Worm (Caenorhabditis elegans) whole organism, L1 larva: ENCODE data around the gene nipi-4.

ENCODE experiments used
- ceh-8 ChIP-seq: fragments of 200-800 bp; sonication (Bioruptor generic); optimal IDR thresholded peaks from 2 replicates; lab custom pipeline; 2018; ENCODE audit warnings: mild to moderate bottlenecking, missing genetic modification characterization, moderate library complexity, missing compliant biosample characterization
- elt-2 ChIP-seq: sonication (generic microtip); optimal IDR thresholded peaks from 2 replicates; lab custom pipeline; 2016; ENCODE audit warnings: missing genetic modification characterization, mild to moderate bottlenecking, inconsistent platforms, missing compliant biosample characterization, missing genetic modification reagents
- fkh-10 ChIP-seq: sonication (generic microtip); optimal IDR thresholded peaks from 2 replicates; lab custom pipeline; 2017; ENCODE audit warnings: missing biosample characterization, missing genetic modification reagents, missing genetic modification characterization
- fos-1 ChIP-seq: fragments of 150-350 bp; optimal IDR thresholded peaks from 2 replicates; lab custom pipeline; 2014; ENCODE audit warnings: missing biosample characterization, missing genetic modification characterization
- nhr-11 ChIP-seq: fragments of 150-350 bp; optimal IDR thresholded peaks from 2 replicates; lab custom pipeline; 2014; ENCODE audit warnings: missing biosample characterization, missing genetic modification characterization
- nhr-12 ChIP-seq: sonication (generic microtip); optimal IDR thresholded peaks from 2 replicates; lab custom pipeline; 2017; ENCODE audit warnings: missing biosample characterization, missing genetic modification characterization
- nhr-28 ChIP-seq: fragments of 150-350 bp; optimal IDR thresholded peaks from 2 replicates; lab custom pipeline; 2014; ENCODE audit warnings: missing biosample characterization, missing genetic modification characterization
- nhr-76 ChIP-seq: sonication (generic microtip); optimal IDR thresholded peaks from 2 replicates; lab custom pipeline; 2017; ENCODE audit warnings: missing biosample characterization, missing genetic modification characterization
- nhr-77 ChIP-seq: fragments of 150-350 bp; optimal IDR thresholded peaks from 2 replicates; lab custom pipeline; 2014; ENCODE audit warnings: missing biosample characterization, missing genetic modification characterization

DNA sequence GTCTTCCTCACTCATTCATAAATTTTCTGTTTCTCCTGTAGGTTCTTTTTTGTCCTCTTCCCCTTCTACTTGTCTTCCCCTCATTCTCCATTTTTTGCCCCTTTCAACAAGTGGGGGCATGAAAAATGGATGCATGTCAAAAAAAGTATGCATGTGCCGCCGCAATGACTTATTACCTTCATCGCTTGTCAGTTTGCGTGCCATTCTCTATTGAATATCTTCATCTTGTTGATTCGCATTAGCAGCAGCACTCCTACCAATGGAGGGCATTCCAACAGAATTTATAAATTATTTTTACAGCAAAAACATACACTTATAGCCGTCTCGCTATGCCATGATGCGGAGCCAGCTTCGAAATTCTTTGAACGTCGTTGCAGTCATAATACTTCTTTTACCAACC is 20.6 kb upstream of the nipi-4 start, which contains the start of gene F40A3.1:
- TF ChIP-seq ceh-8 = no peak
- TF ChIP-seq nhr-28 (tag; lab: Kevin White, UChicago) = no peak
- no peak for TF ChIP-seq nhr-76 (tag; lab: Kevin White, UChicago)
- no peak for TF ChIP-seq fkh-10 (GFP tag; lab: Kevin White, UChicago)
- TF ChIP-seq nhr-12 (tag; lab: Kevin White, UChicago) = no peak
- no peak for TF ChIP-seq nhr-77 (tag; lab: Kevin White, UChicago)
- no peak for TF ChIP-seq fos-1 (tag; lab: Kevin White, UChicago)
- TF ChIP-seq elt-2 (tag; lab: Kevin White, UChicago) = no peak
- TF ChIP-seq nhr-11 (tag; lab: Kevin White, UChicago) = no peak
